Worm (Caenorhabditis elegans) whole organism, late embryonic: ENCODE measurements around the gene fbxa-31.

Experiments used
- C38D4.7 ChIP-seq: fragments of 200-800 bp; sonication (Bioruptor generic); optimal IDR thresholded peaks from 2 replicates; lab custom pipeline; 2018; ENCODE audit warnings: mild to moderate bottlenecking, missing genetic modification characterization, moderate library complexity, missing compliant biosample characterization
- K09A11.1 ChIP-seq: sonication (generic microtip); optimal IDR thresholded peaks from 2 replicates; lab custom pipeline; 2017; ENCODE audit warnings: antibody characterized with exemption, mild to moderate bottlenecking, missing genetic modification characterization, missing compliant biosample characterization; ENCODE audit not compliant: insufficient read depth
- T23F11.4 ChIP-seq: fragments of 200-800 bp; sonication (Bioruptor generic); optimal IDR thresholded peaks from 2 replicates; lab custom pipeline; 2018; ENCODE audit warnings: mild to moderate bottlenecking, missing genetic modification characterization, missing compliant biosample characterization
- ceh-14 ChIP-seq: sonication (generic microtip); optimal IDR thresholded peaks from 2 replicates; lab custom pipeline; 2016; ENCODE audit warnings: missing genotype, missing genetic modification characterization, missing compliant biosample characterization
- ceh-18 ChIP-seq: sonication (generic microtip); optimal IDR thresholded peaks from 2 replicates; lab custom pipeline; 2016; ENCODE audit warnings: missing genetic modification characterization, missing compliant biosample characterization
- ceh-48 ChIP-seq: sonication (generic microtip); optimal IDR thresholded peaks from 2 replicates; lab custom pipeline; 2016; ENCODE audit warnings: missing genetic modification characterization, inconsistent platforms, missing compliant biosample characterization
- ceh-6 ChIP-seq: fragments of 200-800 bp; sonication (Bioruptor generic); optimal IDR thresholded peaks from 2 replicates; lab custom pipeline; 2018; ENCODE audit warnings: mild to moderate bottlenecking, missing genetic modification characterization, missing compliant biosample characterization
- dve-1 ChIP-seq: sonication (generic microtip); optimal IDR thresholded peaks from 2 replicates; lab custom pipeline; 2017; ENCODE audit warnings: antibody characterized with exemption, mild to moderate bottlenecking, missing genetic modification characterization, missing compliant biosample characterization
- elt-2 ChIP-seq: sonication (generic microtip); optimal IDR thresholded peaks from 2 replicates; lab custom pipeline; 2016; ENCODE audit warnings: missing genetic modification reagents, missing genetic modification characterization, missing compliant biosample characterization
- ets-4 ChIP-seq: sonication (generic microtip); optimal IDR thresholded peaks from 2 replicates; lab custom pipeline; 2016; ENCODE audit warnings: missing genetic modification characterization, missing compliant biosample characterization
- eyg-1 ChIP-seq: sonication (generic microtip); optimal IDR thresholded peaks from 2 replicates; lab custom pipeline; 2016; ENCODE audit warnings: missing genotype, missing genetic modification characterization, missing compliant biosample characterization
- fkh-10 ChIP-seq: fragments of 150-350 bp; optimal IDR thresholded peaks from 2 replicates; lab custom pipeline; 2014; ENCODE audit warnings: missing biosample characterization, missing genetic modification reagents, missing genetic modification characterization
- gmeb-2 ChIP-seq: sonication (generic microtip); optimal IDR thresholded peaks from 2 replicates; lab custom pipeline; 2016; ENCODE audit warnings: missing genetic modification characterization, inconsistent platforms, missing compliant biosample characterization
- hlh-15 ChIP-seq: sonication (generic microtip); optimal IDR thresholded peaks from 2 replicates; lab custom pipeline; 2016; ENCODE audit warnings: missing genetic modification characterization, missing compliant biosample characterization
- hlh-30 ChIP-seq: sonication (generic microtip); optimal IDR thresholded peaks from 2 replicates; lab custom pipeline; 2017; ENCODE audit warnings: antibody characterized with exemption, missing genetic modification characterization, missing compliant biosample characterization; ENCODE audit not compliant: insufficient read depth
- lin-11 ChIP-seq: fragments of 200-800 bp; sonication (Bioruptor generic); optimal IDR thresholded peaks from 2 replicates; lab custom pipeline; 2018; ENCODE audit warnings: mild to moderate bottlenecking, missing genetic modification characterization, missing compliant biosample characterization
- madf-2 ChIP-seq: sonication (generic microtip); optimal IDR thresholded peaks from 2 replicates; lab custom pipeline; 2017; ENCODE audit warnings: missing genetic modification characterization, missing compliant biosample characterization
- mec-3 ChIP-seq: sonication (generic microtip); optimal IDR thresholded peaks from 2 replicates; lab custom pipeline; 2016; ENCODE audit warnings: borderline replicate concordance, missing genetic modification characterization, missing compliant biosample characterization
- nhr-11 ChIP-seq: fragments of 150-350 bp; optimal IDR thresholded peaks from 2 replicates; lab custom pipeline; 2014; ENCODE audit warnings: missing biosample characterization, missing genetic modification characterization
- pag-3 ChIP-seq: sonication (generic microtip); optimal IDR thresholded peaks from 2 replicates; lab custom pipeline; 2016; ENCODE audit warnings: missing compliant biosample characterization, missing genetic modification characterization, borderline replicate concordance
- pat-9 ChIP-seq: fragments of 200-800 bp; sonication (Bioruptor generic); optimal IDR thresholded peaks from 2 replicates; lab custom pipeline; 2018; ENCODE audit warnings: mild to moderate bottlenecking, missing genetic modification characterization, moderate library complexity, missing compliant biosample characterization
- pqm-1 ChIP-seq: sonication (generic microtip); optimal IDR thresholded peaks from 2 replicates; lab custom pipeline; 2016; ENCODE audit warnings: missing genetic modification characterization, missing compliant biosample characterization
- tbx-7 ChIP-seq: sonication (generic microtip); optimal IDR thresholded peaks from 2 replicates; lab custom pipeline; 2016; ENCODE audit warnings: missing genotype, missing genetic modification characterization, missing compliant biosample characterization
- ttx-3 ChIP-seq: sonication (generic microtip); optimal IDR thresholded peaks from 2 replicates; lab custom pipeline; 2016; ENCODE audit warnings: missing genetic modification reagents, missing genetic modification characterization, missing compliant biosample characterization
- unc-3 ChIP-seq, 2 experiments: fragments of 200-800 bp in 1 of 2; sonication (Bioruptor generic) in 1 of 2; sonication (generic microtip) in 1 of 2; conservative IDR thresholded peaks in 1 of 2; optimal IDR thresholded peaks in 1 of 2; 2 replicates each; pipeline versions ENCODE4 v1.3.6 to Lab custom; 2016 to 2022; ENCODE audit warnings: missing compliant biosample characterization in 2 of 2, missing genetic modification characterization in 2 of 2, missing genetic modification reagents in 1 of 2
- unc-55 ChIP-seq: sonication (generic microtip); optimal IDR thresholded peaks from 2 replicates; lab custom pipeline; 2017; ENCODE audit warnings: missing biosample characterization, missing genetic modification reagents, missing genetic modification characterization
- unc-86 ChIP-seq: sonication (generic microtip); optimal IDR thresholded peaks from 2 replicates; lab custom pipeline; 2016; ENCODE audit warnings: missing genetic modification characterization, missing compliant biosample characterization

The fbxa-31 gene

DNA sequence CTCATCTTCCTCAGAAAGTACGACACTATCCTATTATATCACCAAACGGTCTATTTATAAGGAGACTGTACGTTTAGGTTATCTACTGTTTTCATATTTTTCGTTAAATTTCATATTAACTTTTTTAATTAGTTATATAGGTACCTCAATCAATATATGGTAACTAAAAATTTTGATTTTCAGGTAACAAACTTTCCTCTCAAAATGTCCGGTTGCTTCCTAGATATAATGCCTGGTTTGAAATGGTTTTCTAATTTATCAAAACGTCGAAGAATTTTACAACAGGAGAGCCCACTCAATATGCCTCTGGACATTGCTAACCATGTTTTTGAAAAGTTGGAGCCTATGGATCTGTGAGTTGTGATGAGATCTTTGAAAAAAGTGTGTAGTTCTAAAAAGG lies 26.4 kb upstream of the fbxa-31 start, which contains the start of gene fbxa-28:
Gene fbxa-28 (plus strand): TSS at position 301 of the 400 bp plus-strand sequence.
- TF ChIP-seq mec-3 = no peak
- TF ChIP-seq elt-2 = no peak
- no peak for TF ChIP-seq ets-4 (tag; lab: Kevin White, UChicago)
- no peak for TF ChIP-seq unc-3 (GFP tag; conservative IDR thresholded peaks at IDR 0.05; lab: Robert Waterston, UW)
- no peak for TF ChIP-seq unc-3 (tag; optimal IDR thresholded peaks at IDR 0.05; lab: Kevin White, UChicago)
- no peak for TF ChIP-seq ceh-6 (GFP tag; lab: Kevin White, UChicago)
- TF ChIP-seq unc-86 = no peak
- no peak for TF ChIP-seq tbx-7 (tag; lab: Kevin White, UChicago)
- no peak for TF ChIP-seq madf-2
- TF ChIP-seq K09A11.1 (tag; lab: Kevin White, UChicago) = no peak

DNA sequence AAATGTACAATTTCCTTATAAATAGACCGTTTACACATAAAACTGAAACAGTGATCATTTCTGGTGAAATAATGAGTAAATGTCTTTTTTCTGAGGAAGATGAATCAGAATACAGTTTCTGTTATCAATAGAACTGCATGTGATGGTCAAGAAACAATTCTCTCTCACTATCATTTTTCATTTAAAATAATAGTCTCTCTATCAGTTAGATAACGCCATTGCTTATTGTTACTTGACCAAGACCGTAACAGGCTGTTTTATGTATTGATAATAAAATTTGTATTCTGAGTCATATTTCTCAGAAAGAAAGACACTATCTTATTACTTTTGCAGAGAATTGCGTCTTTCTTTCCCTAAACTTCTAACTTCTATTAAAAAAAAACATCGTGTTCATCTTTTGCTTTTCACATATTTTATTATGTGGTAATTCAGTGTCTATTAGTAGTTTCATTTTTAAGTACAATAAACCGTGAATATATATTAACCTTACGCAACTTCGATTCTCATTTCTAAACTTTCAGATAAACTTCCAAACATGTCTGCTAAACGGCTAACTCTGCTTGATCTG lies 24.0 kb upstream of the fbxa-31 start, which contains the start of gene fbxa-35:
Gene fbxa-35 (plus strand): TSS at position 518 of the 568 bp plus-strand sequence.
- TF ChIP-seq nhr-11 (no peak), elt-2 (peak; percentile 65)

DNA sequence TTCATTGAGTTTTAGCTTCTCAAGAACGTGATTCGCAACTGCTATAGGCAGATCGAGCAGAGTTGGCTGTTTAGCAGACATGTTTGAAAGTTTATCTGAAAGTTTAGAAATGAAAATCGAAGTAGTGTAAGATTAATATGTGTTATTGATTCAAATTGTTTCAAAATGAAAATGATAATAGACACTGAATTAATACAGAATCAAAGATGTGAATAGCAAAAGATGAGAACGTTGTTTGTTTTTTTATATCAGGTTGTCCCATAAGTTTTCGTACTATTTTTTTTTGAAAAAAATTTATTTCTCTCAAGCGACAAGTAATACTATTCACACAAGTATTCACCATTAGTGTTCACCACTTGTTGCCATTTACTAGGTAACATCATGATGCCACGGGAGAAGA lies 21.9 kb upstream of the fbxa-31 start, which contains the start of gene fbxa-36:
Gene fbxa-36 (minus strand): TSS at position 101 of the 400 bp plus-strand sequence.
- TF ChIP-seq ceh-14 (tag; lab: Kevin White, UChicago) (no peak), unc-86 (no peak), dve-1 (no peak), hlh-15 (tag; lab: Kevin White, UChicago) (no peak), ttx-3 (tag; lab: Kevin White, UChicago) (no peak), ceh-18 (no peak), ceh-48 (no peak), pqm-1 (tag; lab: Kevin White, UChicago) (no peak), T23F11.4 (GFP tag; lab: Kevin White, UChicago) (no peak)

DNA sequence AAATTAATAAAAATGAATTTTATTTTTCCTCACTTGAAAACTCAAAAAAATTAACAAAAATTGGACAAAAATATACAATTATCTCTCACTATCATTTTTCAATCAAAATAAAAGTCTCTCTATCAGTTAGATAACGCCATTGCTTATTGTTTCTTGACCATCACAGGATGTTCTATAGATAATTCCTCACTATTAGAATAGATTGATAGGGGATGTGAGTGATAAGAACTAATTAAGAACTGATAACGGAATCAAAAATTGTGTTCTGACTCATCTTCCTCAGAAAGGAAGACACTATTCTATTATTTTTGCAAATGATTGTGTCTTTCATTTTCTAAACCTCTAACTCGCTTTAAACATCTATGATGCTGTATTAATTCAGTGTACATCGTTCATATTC lies 17.9 kb upstream of the fbxa-31 start:
- TF ChIP-seq elt-2 (peak; percentile 96), hlh-30 (tag; lab: Kevin White, UChicago) (no peak)

DNA sequence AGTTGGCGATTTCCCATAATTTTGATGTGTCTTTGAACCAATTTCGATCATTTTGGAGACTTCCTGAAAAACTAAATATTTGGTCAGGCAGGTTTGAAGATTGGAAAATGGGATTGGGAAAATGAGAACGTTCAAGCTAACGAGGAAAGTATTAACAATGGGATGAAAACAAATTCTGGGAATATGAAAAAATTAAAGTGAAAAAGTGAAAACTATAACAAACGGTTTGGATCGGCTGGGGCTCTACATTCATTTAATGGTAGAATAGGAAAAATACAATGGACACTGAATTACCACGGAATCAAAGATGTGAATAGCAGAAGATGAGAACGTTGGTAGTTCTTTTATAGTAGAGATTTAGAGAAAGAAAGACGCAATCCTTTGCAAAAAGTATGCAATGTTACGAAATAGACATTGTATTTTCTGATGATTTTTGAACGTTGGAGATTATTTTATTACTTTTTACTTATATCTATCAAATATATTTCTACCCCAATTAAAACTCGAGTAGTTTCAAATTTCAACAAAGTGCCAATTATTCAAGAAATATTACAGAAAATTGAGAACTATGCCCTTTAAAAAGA lies 17.3 kb upstream of the fbxa-31 start, which contains the start of gene fbxa-50:
Gene fbxa-50 (minus strand): TSS at position 51 of the 584 bp plus-strand sequence.
- no peak for TF ChIP-seq ceh-48
- no peak for TF ChIP-seq pag-3 (tag; lab: Kevin White, UChicago)
- TF ChIP-seq C38D4.7 (GFP tag; lab: Kevin White, UChicago) = no peak
- no peak for TF ChIP-seq eyg-1 (tag; lab: Kevin White, UChicago)
- no peak for TF ChIP-seq pat-9 (tag; lab: Kevin White, UChicago)
- no peak for TF ChIP-seq hlh-15 (tag; lab: Kevin White, UChicago)
- no peak for TF ChIP-seq lin-11 (tag; lab: Kevin White, UChicago)
- TF ChIP-seq ceh-18 = no peak

DNA sequence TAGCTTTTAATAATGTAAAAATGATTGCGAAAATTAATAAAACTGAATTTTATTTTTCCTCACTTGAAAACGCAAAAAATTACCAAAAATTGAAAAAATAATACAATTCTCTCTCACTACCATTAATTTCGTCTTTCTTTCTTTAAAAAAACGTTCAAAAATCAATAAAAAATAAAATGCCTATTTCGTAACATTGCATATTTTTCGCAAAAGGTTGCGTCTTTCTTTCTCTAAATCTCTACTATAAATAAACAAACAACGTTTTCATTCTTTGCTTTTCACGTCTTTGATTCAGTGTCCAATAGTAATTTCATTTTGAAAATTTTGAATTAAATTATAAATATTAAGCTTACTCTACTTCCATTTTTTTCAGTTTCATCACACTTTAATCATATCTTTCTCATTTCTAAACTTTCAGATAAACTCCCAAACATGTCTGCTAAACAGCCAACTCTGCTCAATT lies 13.4 kb upstream of the fbxa-31 start, which contains the start of gene fbxa-37:
Gene fbxa-37 (plus strand): TSS at position 413 of the 463 bp plus-strand sequence.
- TF ChIP-seq unc-55 (GFP tag; lab: Kevin White, UChicago) (no peak), ets-4 (tag; lab: Kevin White, UChicago) (no peak)

DNA sequence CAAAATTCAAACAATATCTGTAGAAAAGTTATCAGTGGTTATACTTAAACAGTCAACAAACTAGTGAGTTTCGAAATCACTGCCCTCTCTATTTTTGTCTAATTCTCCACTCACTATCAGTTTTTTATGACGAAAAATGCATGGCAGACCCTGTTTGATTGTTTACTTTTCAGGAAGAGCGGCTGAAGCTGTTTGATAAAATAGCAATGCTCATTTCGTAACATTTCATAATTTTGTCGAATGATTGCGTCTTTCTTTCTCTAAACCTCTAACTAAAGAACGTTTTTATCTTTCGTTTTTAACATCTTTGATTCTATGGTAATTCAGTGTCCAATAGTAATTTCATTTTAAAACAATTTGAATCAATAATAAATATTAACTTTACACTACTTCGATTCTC lies 8.0 kb upstream of the fbxa-31 start:
- TF ChIP-seq pqm-1 (tag; lab: Kevin White, UChicago) = peak; percentile 45
- TF ChIP-seq ceh-18 = no peak
- TF ChIP-seq gmeb-2 (tag; lab: Kevin White, UChicago) = no peak
- peak; percentile 43 for TF ChIP-seq elt-2
- no peak for TF ChIP-seq fkh-10 (GFP tag; lab: Kevin White, UChicago)
